Fruit fly (Drosophila melanogaster) whole organism, embryonic: ENCODE results near the gene Cpsf5.

Experiments
- ATbp ChIP-seq: fragments of 200-800 bp; sonication (Bioruptor generic); optimal IDR thresholded peaks from 2 replicates; lab custom pipeline; 2017; ENCODE audit warnings: missing biosample characterization, mild to moderate bottlenecking, missing genetic modification characterization, missing genetic modification reagents
- Asciz ChIP-seq: fragments of 200-800 bp; sonication (Bioruptor generic); optimal IDR thresholded peaks from 2 replicates; lab custom pipeline; 2017; ENCODE audit warnings: missing biosample characterization, mild to moderate bottlenecking, missing genetic modification characterization, missing genetic modification reagents
- CG1233 ChIP-seq: fragments of 200-800 bp; sonication (Bioruptor generic); optimal IDR thresholded peaks from 4 replicates; lab custom pipeline; 2018; ENCODE audit warnings: missing biosample characterization, mild to moderate bottlenecking, missing genetic modification characterization
- CG13894 ChIP-seq: fragments of 200-800 bp; sonication (Bioruptor generic); optimal IDR thresholded peaks from 3 replicates; lab custom pipeline; 2018; ENCODE audit warnings: missing biosample characterization, mild to moderate bottlenecking, missing genetic modification characterization, moderate library complexity
- CG15073 ChIP-seq: fragments of 200-800 bp; sonication (Bioruptor generic); optimal IDR thresholded peaks from 2 replicates; lab custom pipeline; 2016; ENCODE audit warnings: missing biosample characterization, missing genetic modification characterization
- CG15479 ChIP-seq: fragments of 200-800 bp; sonication (Bioruptor generic); optimal IDR thresholded peaks from 3 replicates; lab custom pipeline; 2019; ENCODE audit warnings: missing biosample characterization, mild to moderate bottlenecking, missing genetic modification characterization, moderate library complexity
- CG15601 ChIP-seq: fragments of 200-800 bp; sonication (Bioruptor generic); optimal IDR thresholded peaks from 3 replicates; lab custom pipeline; 2019; ENCODE audit warnings: missing biosample characterization, mild to moderate bottlenecking, missing genetic modification characterization, moderate library complexity
- CG1603 ChIP-seq: fragments of 200-800 bp; sonication (Bioruptor generic); optimal IDR thresholded peaks from 2 replicates; lab custom pipeline; 2019; ENCODE audit warnings: missing biosample characterization, mild to moderate bottlenecking, missing genetic modification characterization, moderate library complexity
- CG17802 ChIP-seq: fragments of 200-800 bp; sonication (Bioruptor generic); optimal IDR thresholded peaks from 2 replicates; lab custom pipeline; 2018; ENCODE audit warnings: missing biosample characterization, mild to moderate bottlenecking, missing genetic modification characterization, moderate library complexity
- CG18599 ChIP-seq: fragments of 200-800 bp; sonication (Bioruptor generic); optimal IDR thresholded peaks from 3 replicates; lab custom pipeline; 2017; ENCODE audit warnings: missing biosample characterization, missing genetic modification characterization, mild to moderate bottlenecking, moderate library complexity, missing genetic modification reagents
- CG2120 ChIP-seq: fragments of 200-800 bp; sonication (Bioruptor generic); optimal IDR thresholded peaks from 3 replicates; lab custom pipeline; 2016; ENCODE audit warnings: missing biosample characterization, missing genetic modification characterization
- CG3407 ChIP-seq: fragments of 200-800 bp; sonication (Bioruptor generic); optimal IDR thresholded peaks from 2 replicates; lab custom pipeline; 2018; ENCODE audit warnings: missing biosample characterization, mild to moderate bottlenecking, missing genetic modification characterization
- CG6689 ChIP-seq: fragments of 200-800 bp; sonication (Bioruptor generic); IDR thresholded peaks from 2 replicates; pipeline ENCODE4 v1.3.6; 2022; ENCODE audit warnings: missing biosample characterization, missing genetic modification characterization
- CG7372 ChIP-seq: fragments of 200-800 bp; sonication (Bioruptor generic); IDR thresholded peaks from 2 replicates; pipeline ENCODE4 v1.3.6; 2022; ENCODE audit warnings: missing biosample characterization, missing genetic modification characterization
- CG7556 ChIP-seq: fragments of 200-800 bp; sonication (Bioruptor generic); optimal IDR thresholded peaks from 2 replicates; lab custom pipeline; 2017; ENCODE audit warnings: missing biosample characterization, mild to moderate bottlenecking, missing genetic modification characterization
- CG8089 ChIP-seq: fragments of 200-800 bp; sonication (Bioruptor generic); optimal IDR thresholded peaks from 3 replicates; lab custom pipeline; 2016; ENCODE audit warnings: missing biosample characterization, missing genetic modification characterization
- CG9876 ChIP-seq: fragments of 200-800 bp; sonication (Bioruptor generic); optimal IDR thresholded peaks from 2 replicates; lab custom pipeline; 2016; ENCODE audit warnings: missing biosample characterization, missing genetic modification characterization
- CrebB ChIP-seq: fragments of 200-800 bp; sonication (Bioruptor generic); optimal IDR thresholded peaks from 3 replicates; lab custom pipeline; 2018; ENCODE audit warnings: missing biosample characterization, mild to moderate bottlenecking, missing genetic modification characterization
- D19A ChIP-seq: fragments of 200-800 bp; optimal IDR thresholded peaks from 3 replicates; lab custom pipeline; 2019; ENCODE audit warnings: missing biosample characterization, mild to moderate bottlenecking, missing genetic modification characterization, moderate library complexity
- Drgx ChIP-seq: fragments of 200-800 bp; sonication (Bioruptor generic); IDR thresholded peaks from 2 replicates; pipeline ENCODE4 v1.3.6; 2022; ENCODE audit warnings: missing biosample characterization, missing genetic modification characterization
- E2f1 ChIP-seq: fragments of 200-800 bp; sonication (Bioruptor generic); IDR thresholded peaks from 2 replicates; pipeline ENCODE4 v1.3.6; 2022; ENCODE audit warnings: missing biosample characterization, missing genetic modification characterization
- Hey ChIP-seq: fragments of 200-800 bp; sonication (Bioruptor generic); optimal IDR thresholded peaks from 3 replicates; lab custom pipeline; 2018; ENCODE audit warnings: missing biosample characterization, mild to moderate bottlenecking, missing genetic modification characterization
- HmgZ ChIP-seq: fragments of 200-800 bp; sonication (Bioruptor generic); optimal IDR thresholded peaks from 2 replicates; lab custom pipeline; 2018; ENCODE audit warnings: missing biosample characterization, mild to moderate bottlenecking, missing genetic modification characterization
- Lpt ChIP-seq: fragments of >200 bp; optimal IDR thresholded peaks from 2 replicates; lab custom pipeline; 2018; ENCODE audit warnings: missing biosample characterization, missing genetic modification characterization
- Mes4 ChIP-seq: fragments of 200-800 bp; sonication (Bioruptor generic); optimal IDR thresholded peaks from 2 replicates; lab custom pipeline; 2016; ENCODE audit warnings: missing biosample characterization, missing genetic modification characterization
- Ptx1 ChIP-seq: fragments of 200-800 bp; sonication (Bioruptor generic); IDR thresholded peaks from 2 replicates; pipeline ENCODE4 v1.3.6; 2022; ENCODE audit warnings: missing biosample characterization, missing genetic modification characterization
- Tbp ChIP-seq: fragments of >200 bp; optimal IDR thresholded peaks from 2 replicates; lab custom pipeline; 2018; ENCODE audit warnings: missing biosample characterization, missing genetic modification characterization
- cato ChIP-seq: fragments of 200-800 bp; sonication (Bioruptor generic); optimal IDR thresholded peaks from 2 replicates; lab custom pipeline; 2016; ENCODE audit warnings: missing biosample characterization, missing genetic modification characterization, borderline replicate concordance
- crc ChIP-seq: fragments of 200-800 bp; sonication (Bioruptor generic); optimal IDR thresholded peaks from 2 replicates; lab custom pipeline; 2016; ENCODE audit warnings: missing biosample characterization, missing genetic modification characterization
- crp ChIP-seq, 2 experiments: fragments of 200-800 bp; sonication (Bioruptor generic); optimal IDR thresholded peaks; 2 replicates in 1 of 2; 3 replicates in 1 of 2; lab custom pipeline; 2017; ENCODE audit warnings: missing biosample characterization in 2 of 2, missing genetic modification characterization in 2 of 2, mild to moderate bottlenecking in 1 of 2, moderate library complexity in 1 of 2
- dm ChIP-seq: fragments of 200-800 bp; sonication (Bioruptor generic); optimal IDR thresholded peaks from 3 replicates; lab custom pipeline; 2016; ENCODE audit warnings: missing biosample characterization, missing genetic modification characterization
- dmrt11E ChIP-seq: fragments of 200-800 bp; sonication (Bioruptor generic); optimal IDR thresholded peaks from 3 replicates; lab custom pipeline; 2018; ENCODE audit warnings: missing biosample characterization, mild to moderate bottlenecking, missing genetic modification characterization, moderate library complexity
- emc ChIP-seq: fragments of 200-800 bp; sonication (Bioruptor generic); optimal IDR thresholded peaks from 2 replicates; lab custom pipeline; 2016; ENCODE audit warnings: missing biosample characterization, missing genetic modification characterization
- fd64A ChIP-seq: fragments of 200-800 bp; sonication (Bioruptor generic); optimal IDR thresholded peaks from 3 replicates; lab custom pipeline; 2018; ENCODE audit warnings: missing biosample characterization, mild to moderate bottlenecking, missing genetic modification characterization
- h ChIP-seq: fragments of >200 bp; optimal IDR thresholded peaks from 2 replicates; lab custom pipeline; 2017
- kah ChIP-seq: fragments of 200-800 bp; sonication (Bioruptor generic); optimal IDR thresholded peaks from 2 replicates; lab custom pipeline; 2018; ENCODE audit warnings: missing biosample characterization, mild to moderate bottlenecking, missing genetic modification characterization
- odd ChIP-seq: fragments of 200-800 bp; sonication (Bioruptor generic); optimal IDR thresholded peaks from 2 replicates; lab custom pipeline; 2017; ENCODE audit warnings: missing biosample characterization, mild to moderate bottlenecking, missing genetic modification characterization
- org-1 ChIP-seq: fragments of 200-800 bp; sonication (Bioruptor generic); optimal IDR thresholded peaks from 2 replicates; lab custom pipeline; 2017; ENCODE audit warnings: missing biosample characterization, missing genetic modification characterization
- pita ChIP-seq: fragments of 200-800 bp; sonication (Bioruptor generic); optimal IDR thresholded peaks from 2 replicates; lab custom pipeline; 2017; ENCODE audit warnings: missing biosample characterization, mild to moderate bottlenecking, missing genetic modification characterization
- pros ChIP-seq: fragments of 200-800 bp; sonication (Bioruptor generic); optimal IDR thresholded peaks from 3 replicates; lab custom pipeline; 2019; ENCODE audit warnings: missing biosample characterization, mild to moderate bottlenecking, missing genetic modification characterization, moderate library complexity
- row ChIP-seq: fragments of 200-800 bp; sonication (Bioruptor generic); IDR thresholded peaks from 3 replicates; pipeline ENCODE4 v1.3.6; 2022; ENCODE audit warnings: missing biosample characterization, missing genetic modification characterization
- sens-2 ChIP-seq: fragments of 200-800 bp; sonication (Bioruptor generic); IDR thresholded peaks from 2 replicates; pipeline ENCODE4 v1.3.6; 2022; ENCODE audit warnings: missing biosample characterization, missing genetic modification characterization
- shn ChIP-seq: fragments of 200-800 bp; sonication (Bioruptor generic); optimal IDR thresholded peaks from 3 replicates; lab custom pipeline; 2016; ENCODE audit warnings: missing biosample characterization, missing genetic modification characterization
- sim ChIP-seq: fragments of 200-800 bp; sonication (Bioruptor generic); IDR thresholded peaks from 2 replicates; pipeline ENCODE4 v1.3.6; 2022; ENCODE audit warnings: missing biosample characterization, missing genetic modification characterization
- sima ChIP-seq: fragments of 200-800 bp; sonication (Bioruptor generic); optimal IDR thresholded peaks from 2 replicates; lab custom pipeline; 2016; ENCODE audit warnings: missing biosample characterization, missing genetic modification characterization
- sug ChIP-seq: fragments of 200-800 bp; optimal IDR thresholded peaks from 2 replicates; lab custom pipeline; 2019; ENCODE audit warnings: missing biosample characterization, mild to moderate bottlenecking, missing genetic modification characterization, moderate library complexity
- tin ChIP-seq: fragments of 200-800 bp; sonication (Bioruptor generic); optimal IDR thresholded peaks from 3 replicates; lab custom pipeline; 2016; ENCODE audit warnings: missing biosample characterization, missing genetic modification characterization
- tll ChIP-seq, 2 experiments: fragments of 200-800 bp in 1 of 2; fragments of >200 bp in 1 of 2; sonication (Bioruptor generic) in 1 of 2; optimal IDR thresholded peaks; 2 replicates each; lab custom pipeline; 2017 to 2019; ENCODE audit warnings: missing biosample characterization in 2 of 2, missing genetic modification characterization in 2 of 2, mild to moderate bottlenecking in 1 of 2, moderate library complexity in 1 of 2
- ttk ChIP-seq: fragments of 200-800 bp; sonication (Bioruptor generic); IDR thresholded peaks from 2 replicates; pipeline ENCODE4 v2.1.2; 2022; ENCODE audit warnings: missing biosample characterization, missing genetic modification characterization
- wdn ChIP-seq: fragments of 200-800 bp; sonication (Bioruptor generic); IDR thresholded peaks from 2 replicates; pipeline ENCODE4 v1.3.6; 2022; ENCODE audit warnings: missing biosample characterization, missing genetic modification characterization

The Cpsf5 gene

DNA sequence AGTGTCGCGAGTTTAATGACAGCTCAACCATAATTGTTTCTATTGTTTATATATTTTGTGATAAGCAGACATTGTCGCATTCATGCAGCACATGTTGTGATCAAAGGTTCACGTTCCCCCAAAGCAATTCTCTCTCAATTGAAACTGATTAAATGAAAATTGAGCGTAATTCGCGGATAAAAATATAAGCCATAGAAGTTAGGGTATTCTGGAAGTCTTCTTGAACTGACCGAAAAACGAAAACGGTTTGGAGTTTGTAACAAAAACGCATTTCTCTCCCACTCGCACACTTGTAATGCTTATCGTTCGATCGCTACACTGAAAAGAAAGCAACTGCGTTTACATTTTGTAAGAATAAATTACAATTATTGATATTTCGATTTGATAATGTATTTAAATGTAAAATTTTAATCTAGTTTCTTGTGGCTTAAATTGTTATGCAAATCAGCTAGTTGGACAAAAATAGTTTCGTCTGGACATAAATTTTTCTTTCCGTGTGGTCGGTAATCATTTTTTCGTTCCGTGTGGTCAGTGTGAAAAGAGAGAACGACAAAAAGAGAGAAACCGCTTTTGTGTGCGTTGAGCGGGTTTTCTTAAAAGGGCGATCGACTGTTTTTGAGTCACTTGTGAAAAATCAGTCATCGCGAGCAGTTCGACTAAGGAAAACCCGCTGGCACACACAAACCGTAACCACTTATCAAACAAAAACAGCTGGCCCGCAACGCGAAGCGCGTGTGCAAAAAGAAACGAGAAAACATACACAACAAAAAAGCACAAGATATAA is 12.0 kb downstream of the Cpsf5 start, which contains the start of gene aay (continued):
- peak; percentile 98 for TF ChIP-seq odd (GFP tag; lab: Kevin White, UChicago)
- TF ChIP-seq pita: no peak
- peak; percentile 97 for TF ChIP-seq CG1603 (tag; lab: Kevin White, UChicago)
- peak; percentile 97 for TF ChIP-seq fd64A (GFP tag; lab: Kevin White, UChicago)
- TF ChIP-seq HmgZ (tag; lab: Kevin White, UChicago): peak; percentile 99
- peak; percentile 98 for TF ChIP-seq tin
- peak; percentile 97 for TF ChIP-seq CG13894 (tag; lab: Kevin White, UChicago)
- peak; percentile 96 for TF ChIP-seq sens-2 (GFP tag; lab: Robert Waterston, UW)
- peak; percentile 94 for TF ChIP-seq emc
- TF ChIP-seq CG6689 (GFP tag; lab: Robert Waterston, UW): peak; percentile 98
- TF ChIP-seq kah (GFP tag; lab: Kevin White, UChicago): peak; percentile 97
- peak; percentile 99 for TF ChIP-seq D19A (tag; lab: Kevin White, UChicago)
- peak; percentile 71 for TF ChIP-seq CG15479 (GFP tag; lab: Kevin White, UChicago)
- TF ChIP-seq crc (GFP tag; lab: Kevin White, UChicago): peak; percentile 94
- peak; percentile 97 for TF ChIP-seq cato
- TF ChIP-seq CG1233 (GFP tag; lab: Kevin White, UChicago): peak; percentile 99
- TF ChIP-seq CG17802 (tag; lab: Kevin White, UChicago): peak; percentile 90
- peak; percentile 88 for TF ChIP-seq CG15073 (GFP tag; lab: Kevin White, UChicago)
- TF ChIP-seq CG2120 (GFP tag; lab: Kevin White, UChicago): peak; percentile 99
- TF ChIP-seq CG18599: peak; percentile 99
- peak; percentile 87 for TF ChIP-seq pros
- peak; percentile 99 for TF ChIP-seq dmrt11E (tag; lab: Kevin White, UChicago)
- TF ChIP-seq Ptx1 (GFP tag; lab: Robert Waterston, UW): peak; percentile 99
- TF ChIP-seq Lpt (GFP tag; lab: Kevin White, UChicago): no peak
- TF ChIP-seq row (GFP tag; lab: Robert Waterston, UW): peak; percentile 99
- TF ChIP-seq ttk (GFP tag; lab: Robert Waterston, UW): peak; percentile 98
- TF ChIP-seq CG15601 (tag; lab: Kevin White, UChicago): peak; percentile 98
- TF ChIP-seq CG9876 (GFP tag; lab: Kevin White, UChicago): peak; percentile 91
- TF ChIP-seq ATbp (GFP tag; lab: Kevin White, UChicago): peak; percentile 99
- TF ChIP-seq shn: peak; percentile 95
- peak; percentile 95 for TF ChIP-seq sima
- peak; percentile 98 for TF ChIP-seq Mes4 (GFP tag; lab: Kevin White, UChicago)
- TF ChIP-seq Hey (tag; lab: Kevin White, UChicago): peak; percentile 79
- TF ChIP-seq CG7556: peak; percentile 99
- TF ChIP-seq tll (GFP tag; optimal IDR thresholded peaks at IDR 0.05; lab: Kevin White, UChicago): peak; percentile 19 to 83
- peak in 1 of 2 experiments; percentile 75 for TF ChIP-seq crp (GFP tag; optimal IDR thresholded peaks at IDR 0.05; lab: Kevin White, UChicago)
- peak; percentile 99 for TF ChIP-seq CrebB (tag; lab: Kevin White, UChicago)
- TF ChIP-seq Tbp (GFP tag; lab: Kevin White, UChicago): no peak
- peak; percentile 99 for TF ChIP-seq Asciz (GFP tag; lab: Kevin White, UChicago)
- TF ChIP-seq sug (tag; lab: Kevin White, UChicago): peak; percentile 98
- peak; percentile 98 for TF ChIP-seq E2f1 (GFP tag; lab: Robert Waterston, UW)
- TF ChIP-seq h (lab: Kevin White, UChicago): no peak
- TF ChIP-seq sim (GFP tag; lab: Robert Waterston, UW): peak; percentile 96
- peak; percentile 97 for TF ChIP-seq CG8089 (GFP tag; lab: Kevin White, UChicago)
- TF ChIP-seq wdn (GFP tag; lab: Robert Waterston, UW): peak; percentile 95
- peak; percentile 96 for TF ChIP-seq dm (GFP tag; lab: Kevin White, UChicago)
- peak; percentile 98 for TF ChIP-seq CG3407
- TF ChIP-seq CG7372 (GFP tag; lab: Robert Waterston, UW): peak; percentile 97
- peak; percentile 98 for TF ChIP-seq Drgx (GFP tag; lab: Robert Waterston, UW)
- peak; percentile 99 for TF ChIP-seq org-1 (GFP tag; lab: Kevin White, UChicago)
